Worm (Caenorhabditis elegans): Measurements from ENCODE around the gene damt-1.

damt-1 gene

DNA sequence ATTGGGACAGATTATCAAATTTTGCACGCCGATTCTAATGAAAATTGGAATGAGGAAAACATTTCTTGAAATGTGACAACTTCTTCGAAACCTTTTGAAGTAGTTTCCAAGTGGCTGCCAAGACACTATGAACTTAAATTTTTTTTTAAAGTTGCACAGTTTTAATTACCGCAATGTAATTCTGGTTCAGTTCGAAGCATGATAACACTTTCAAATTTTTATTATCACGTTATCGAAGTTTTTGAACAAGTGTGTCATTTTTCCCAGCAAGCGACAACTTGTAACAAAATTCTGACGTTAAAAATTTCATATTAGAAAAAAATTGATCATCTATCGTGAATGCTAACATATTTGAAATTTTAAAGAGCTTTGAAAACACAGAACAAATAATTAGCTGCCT is 22.8 kb downstream of the damt-1 start:
- TF ChIP-seq mep-1 (tag; optimal IDR thresholded peaks at IDR 0.05) (no peak), mdl-1 (tag; optimal IDR thresholded peaks at IDR 0.05) (no peak), fkh-10 (GFP tag; optimal IDR thresholded peaks at IDR 0.05) (no peak), nhr-28 (tag; optimal IDR thresholded peaks at IDR 0.05) (no peak), hlh-17 (GFP tag; optimal IDR thresholded peaks at IDR 0.05; ENCODE audit: borderline replicate concordance) (no peak)

DNA sequence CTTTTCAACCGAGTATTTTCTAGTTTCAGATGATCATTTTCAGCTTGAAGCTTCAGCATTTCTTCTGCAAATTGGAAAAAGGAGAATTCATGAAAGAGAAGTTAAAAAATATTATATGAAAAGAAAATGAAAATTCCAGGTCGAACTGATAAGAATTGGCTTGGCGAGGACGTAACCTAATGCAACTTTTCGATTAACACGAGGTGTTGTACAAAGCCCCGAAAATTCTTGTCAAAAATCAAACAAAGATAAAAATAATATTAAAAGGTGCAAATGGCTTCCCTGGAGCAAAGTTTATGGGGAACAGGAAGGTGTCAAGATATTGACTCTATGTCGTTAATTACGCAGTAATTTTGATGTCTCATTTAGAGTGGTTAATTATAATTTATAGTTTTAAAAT is 24.4 kb downstream of the damt-1 start:
- TF ChIP-seq elt-2 (tag; optimal IDR thresholded peaks at IDR 0.05) (peak; percentile 91), mdl-1 (tag; optimal IDR thresholded peaks at IDR 0.05) (no peak)

ce11 chrII:5745088-5745487 is 25.1 kb downstream of the damt-1 start, which contains the start of gene F10C1.9:
F10C1.9 (minus strand) TSS chrII:5745284.
- TF ChIP-seq grh-1 (GFP tag; IDR thresholded peaks at IDR 0.05): no peak
- TF ChIP-seq zip-4 (GFP tag; optimal IDR thresholded peaks at IDR 0.05): no peak
- TF ChIP-seq elt-2 (tag; optimal IDR thresholded peaks at IDR 0.05): peak; percentile 0
- no peak for TF ChIP-seq F16B12.6 (tag; optimal IDR thresholded peaks at IDR 0.05)
- TF ChIP-seq ceh-88 (GFP tag; IDR thresholded peaks at IDR 0.05): no peak
- TF ChIP-seq lin-15B (tag; optimal IDR thresholded peaks at IDR 0.05): no peak
- TF ChIP-seq blmp-1 (tag; optimal IDR thresholded peaks at IDR 0.05): no peak
- TF ChIP-seq lsy-2 (tag; optimal IDR thresholded peaks at IDR 0.05): no peak

ce11 chrII:5747312-5747711 is 27.4 kb downstream of the damt-1 start:
- no peak for TF ChIP-seq nhr-28 (tag; optimal IDR thresholded peaks at IDR 0.05)
- TF ChIP-seq nhr-237 (tag; optimal IDR thresholded peaks at IDR 0.05): no peak
- TF ChIP-seq elt-2 (tag; optimal IDR thresholded peaks at IDR 0.05): peak; percentile 96
- peak; percentile 0 for TF ChIP-seq jun-1 (tag; optimal IDR thresholded peaks at IDR 0.05)
- peak in 1 of 2 experiments; percentile 24 for TF ChIP-seq lin-35 (GFP tag; optimal IDR thresholded peaks at IDR 0.05)
- TF ChIP-seq hlh-4 (tag; optimal IDR thresholded peaks at IDR 0.05): no peak
- TF ChIP-seq dsc-1 (tag; optimal IDR thresholded peaks at IDR 0.05): no peak

ce11 chrII:5748395-5748794 is 28.4 kb downstream of the damt-1 start:
- TF ChIP-seq xbp-1 (tag; optimal IDR thresholded peaks at IDR 0.05) (no peak), jun-1 (tag; optimal IDR thresholded peaks at IDR 0.05) (peak; percentile 47), unc-30 (tag; optimal IDR thresholded peaks at IDR 0.05) (no peak), lir-3 (tag; optimal IDR thresholded peaks at IDR 0.05; ENCODE audit: poor library complexity) (no peak), pqm-1 (tag; optimal IDR thresholded peaks at IDR 0.05) (peak; percentile 90), elt-2 (tag; optimal IDR thresholded peaks at IDR 0.05) (peak; percentile 99), nhr-71 (tag; optimal IDR thresholded peaks at IDR 0.05) (peak; percentile 4), nhr-20 (tag; optimal IDR thresholded peaks at IDR 0.05) (peak; percentile 3), lin-14 (GFP tag; optimal IDR thresholded peaks at IDR 0.05) (peak; percentile 24), tlp-1 (tag; optimal IDR thresholded peaks at IDR 0.05) (peak; percentile 65), lin-35 (GFP tag; optimal IDR thresholded peaks at IDR 0.05) (peak in 1 of 2 experiments; percentile 12), ceh-8 (GFP tag; optimal IDR thresholded peaks at IDR 0.05) (no peak), dsc-1 (tag; optimal IDR thresholded peaks at IDR 0.05) (no peak), ama-1 (optimal IDR thresholded peaks at IDR 0.05) (no peak), zag-1 (tag; optimal IDR thresholded peaks at IDR 0.05) (no peak)

DNA sequence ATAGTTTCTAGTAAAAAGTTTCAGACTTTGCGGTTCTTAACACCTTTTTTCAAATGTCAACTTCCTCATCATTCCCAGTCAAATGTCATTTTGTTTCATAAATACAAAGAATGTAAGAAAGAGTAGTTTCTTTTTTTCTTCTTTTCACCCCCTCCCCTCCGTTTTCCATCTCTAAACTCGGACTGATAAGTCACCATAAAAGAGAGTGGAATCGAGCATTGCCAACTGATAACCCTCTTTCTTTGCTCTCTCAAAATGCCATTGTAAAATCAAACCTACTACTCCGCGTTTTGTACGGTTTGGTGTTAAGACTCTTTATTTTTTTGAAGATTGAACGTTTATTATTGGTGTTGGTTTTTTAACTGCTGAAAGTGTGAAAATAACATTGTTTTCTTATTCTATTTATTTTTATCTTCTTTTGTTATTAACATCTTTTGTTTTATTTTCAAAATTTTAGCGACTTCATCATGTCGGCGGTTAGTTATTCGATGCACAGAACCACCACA is 29.8 kb downstream of the damt-1 start, which contains the start of gene ifb-2:
ifb-2 (plus strand) TSS at position 456 of the 506 bp plus-strand sequence.
- TF ChIP-seq lin-35 (GFP tag; optimal IDR thresholded peaks at IDR 0.05): peak in 1 of 2 experiments; percentile 15
- no peak for TF ChIP-seq pqm-1 (tag; optimal IDR thresholded peaks at IDR 0.05)
- peak; percentile 90 for TF ChIP-seq elt-2 (tag; optimal IDR thresholded peaks at IDR 0.05)

- no peak for TF ChIP-seq aly-2 (tag; optimal IDR thresholded peaks at IDR 0.05)
- peak; percentile 90 for TF ChIP-seq elt-2 (tag; optimal IDR thresholded peaks at IDR 0.05)
- no peak for TF ChIP-seq nhr-19 (GFP tag; conservative IDR thresholded peaks at IDR 0.05)
- no peak for TF ChIP-seq egl-27 (tag; optimal IDR thresholded peaks at IDR 0.05)
- no peak for TF ChIP-seq ceh-82 (tag; optimal IDR thresholded peaks at IDR 0.05)
- TF ChIP-seq xbp-1 (tag; optimal IDR thresholded peaks at IDR 0.05): no peak
- peak in 1 of 2 experiments; percentile 33 for TF ChIP-seq lin-35 (GFP tag; optimal IDR thresholded peaks at IDR 0.05)
- TF ChIP-seq nhr-20 (tag; optimal IDR thresholded peaks at IDR 0.05): no peak
- no peak for TF ChIP-seq isw-1 (GFP tag; IDR thresholded peaks at IDR 0.05)
- TF ChIP-seq zip-4 (GFP tag; optimal IDR thresholded peaks at IDR 0.05): no peak
- no peak for TF ChIP-seq rnt-1 (tag; optimal IDR thresholded peaks at IDR 0.05)
- no peak for TF ChIP-seq unc-130 (tag; optimal IDR thresholded peaks at IDR 0.05)
- no peak for TF ChIP-seq blmp-1 (tag; optimal IDR thresholded peaks at IDR 0.05)
- TF ChIP-seq hlh-17 (GFP tag; optimal IDR thresholded peaks at IDR 0.05; ENCODE audit: borderline replicate concordance): no peak
- TF ChIP-seq snpc-4 (tag; optimal IDR thresholded peaks at IDR 0.05): no peak
- TF ChIP-seq nhr-47 (tag; optimal IDR thresholded peaks at IDR 0.05): no peak
- TF ChIP-seq lin-14 (GFP tag; optimal IDR thresholded peaks at IDR 0.05): peak; percentile 13
Measured at ce11 chrII:5751353-5751752, 31.4 kb downstream of the damt-1 start.
